Worm (Caenorhabditis elegans) whole organism, L4 larva: ENCODE results near the gene alkb-1.

Source experiments
- R02D3.7 ChIP-seq: fragments of 150-350 bp; sonication (generic microtip); optimal IDR thresholded peaks from 3 replicates; lab custom pipeline; 2014; ENCODE audit warnings: missing biosample characterization, missing genetic modification characterization
- ZK337.2 ChIP-seq: fragments of 200-800 bp; sonication (Bioruptor generic); IDR thresholded peaks from 2 replicates; pipeline ENCODE4 v1.3.6; 2022; ENCODE audit warnings: missing genetic modification reagents, missing genetic modification characterization, missing compliant biosample characterization
- ama-1 ChIP-seq: fragments of 150-350 bp; optimal IDR thresholded peaks from 2 replicates; lab custom pipeline; 2014; ENCODE audit warnings: inconsistent platforms, mixed read lengths
- ceh-82 ChIP-seq: sonication (generic microtip); optimal IDR thresholded peaks from 2 replicates; lab custom pipeline; 2017; ENCODE audit warnings: missing biosample characterization, missing genetic modification characterization
- daf-12 ChIP-seq: fragments of 150-350 bp; optimal IDR thresholded peaks from 2 replicates; lab custom pipeline; 2014; ENCODE audit warnings: missing biosample characterization, missing genetic modification reagents, missing genetic modification characterization
- hlh-11 ChIP-seq: fragments of 200-800 bp; sonication (Bioruptor generic); optimal IDR thresholded peaks from 2 replicates; lab custom pipeline; 2018; ENCODE audit warnings: mild to moderate bottlenecking, missing genetic modification characterization, missing compliant biosample characterization
- nhr-48 ChIP-seq: sonication (generic microtip); optimal IDR thresholded peaks from 2 replicates; lab custom pipeline; 2016; ENCODE audit warnings: mild to moderate bottlenecking, missing genetic modification characterization, missing compliant biosample characterization
- pha-4 ChIP-seq, 2 experiments: fragments of 150-350 bp in 1 of 2; fragments of 200-800 bp in 1 of 2; sonication (Bioruptor generic) in 1 of 2; IDR thresholded peaks in 1 of 2; optimal IDR thresholded peaks in 1 of 2; 2 replicates each; pipeline versions ENCODE4 v1.3.6 to Lab custom; 2014 to 2022; ENCODE audit warnings: missing genetic modification characterization in 2 of 2, missing genetic modification reagents in 2 of 2, missing biosample characterization in 1 of 2, missing compliant biosample characterization in 1 of 2
- set-16 ChIP-seq: fragments of 200-800 bp; sonication (Bioruptor generic); IDR thresholded peaks from 2 replicates; pipeline ENCODE4 v1.3.6; 2022; ENCODE audit warnings: missing genetic modification reagents, missing genetic modification characterization, missing compliant biosample characterization
- snpc-4 ChIP-seq: fragments of 150-350 bp; optimal IDR thresholded peaks from 2 replicates; lab custom pipeline; 2014; ENCODE audit warnings: missing biosample characterization, missing genetic modification characterization
- unc-39 ChIP-seq: sonication (generic microtip); optimal IDR thresholded peaks from 2 replicates; lab custom pipeline; 2017; ENCODE audit warnings: missing biosample characterization, missing genetic modification characterization

- TF ChIP-seq daf-12 (tag; lab: Kevin White, UChicago), result no peak
- no peak for TF ChIP-seq set-16
- no peak for TF ChIP-seq hlh-11 (tag; lab: Kevin White, UChicago)
- TF ChIP-seq R02D3.7 (tag; lab: Kevin White, UChicago), result no peak
- TF ChIP-seq ama-1, result no peak
- no peak for TF ChIP-seq pha-4 (GFP tag; IDR thresholded peaks at IDR 0.05; lab: Robert Waterston, UW)
- no peak for TF ChIP-seq pha-4 (tag; optimal IDR thresholded peaks at IDR 0.05; lab: Kevin White, UChicago)
- no peak for TF ChIP-seq nhr-48 (tag; lab: Kevin White, UChicago)
- no peak for TF ChIP-seq ceh-82 (tag; lab: Kevin White, UChicago)
- no peak for TF ChIP-seq ZK337.2 (GFP tag; lab: Robert Waterston, UW)
- TF ChIP-seq snpc-4 (tag; lab: Kevin White, UChicago), result no peak
- no peak for TF ChIP-seq unc-39
Observed at ce11 chrII:1381618-1382017, 30.6 kb upstream of the alkb-1 start, which contains the start of gene F54D12.9.
